ENCODE assay signal across 4 worm cellular contexts in the genomic region with DNA sequence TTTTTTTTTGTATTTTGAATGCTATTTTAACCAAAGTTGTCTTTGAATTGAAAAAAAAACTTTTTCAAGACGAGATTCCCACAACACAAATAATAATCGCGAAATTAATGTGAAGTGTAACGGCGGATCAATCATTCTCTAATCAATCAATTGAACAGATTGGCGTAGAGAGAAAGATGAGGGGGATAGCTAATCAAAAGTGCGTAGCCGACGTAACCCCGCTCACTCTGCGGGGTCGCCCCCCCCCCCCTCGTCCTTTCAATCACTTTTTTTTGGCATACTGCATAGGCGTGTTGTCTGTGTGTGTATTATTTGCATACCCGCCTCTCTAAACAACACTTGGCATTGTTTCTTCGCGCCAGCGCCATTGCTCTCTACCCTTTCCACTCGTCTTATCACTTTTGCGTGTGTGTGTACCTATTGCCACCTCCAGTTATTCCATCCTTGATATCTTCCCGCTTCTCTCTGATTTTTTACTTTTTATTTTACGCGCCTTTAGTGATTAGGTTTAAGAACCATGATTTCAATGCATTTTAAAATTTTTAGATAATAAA.
TF ChIP-seq lines count a peak whose summit lies in the region.

No protein-coding gene starts in this region.

TF ChIP-seq in whole organism, L2 larva, 48 proteins besides CTCF, POLR2A, EP300 and RAD21:
- TF ChIP-seq fos-1 (tag; optimal IDR thresholded peaks at IDR 0.05; lab: Kevin White, UChicago) (peak; percentile 45), F13H6.1 (tag; optimal IDR thresholded peaks at IDR 0.05; lab: Kevin White, UChicago) (peak; percentile 58), nhr-10 (tag; optimal IDR thresholded peaks at IDR 0.05; lab: Kevin White, UChicago) (no peak), lin-39 (tag; optimal IDR thresholded peaks at IDR 0.05; lab: Kevin White, UChicago) (no peak), unc-39 (tag; optimal IDR thresholded peaks at IDR 0.05; lab: Kevin White, UChicago) (no peak), nhr-11 (tag; optimal IDR thresholded peaks at IDR 0.05; lab: Kevin White, UChicago) (no peak), Y55F3AM.14 (GFP tag; optimal IDR thresholded peaks at IDR 0.05; lab: Kevin White, UChicago) (no peak), mbf-1 (tag; optimal IDR thresholded peaks at IDR 0.05; lab: Kevin White, UChicago) (no peak), sma-9 (GFP tag; optimal IDR thresholded peaks at IDR 0.05; lab: Kevin White, UChicago) (peak; percentile 31), sma-9 (tag; optimal IDR thresholded peaks at IDR 0.05; lab: Kevin White, UChicago) (no peak)

TF ChIP-seq in whole organism, L4 larva, 104 proteins besides CTCF, POLR2A, EP300 and RAD21 (continues in another document):
- no peak for TF ChIP-seq nhr-237 (tag; optimal IDR thresholded peaks at IDR 0.05; lab: Kevin White, UChicago)
- TF ChIP-seq lim-7 (GFP tag; IDR thresholded peaks at IDR 0.05; lab: Robert Waterston, UW), result no peak
- no peak for TF ChIP-seq egl-27 (tag; optimal IDR thresholded peaks at IDR 0.05; lab: Kevin White, UChicago)
- no peak for TF ChIP-seq F37D6.2 (tag; optimal IDR thresholded peaks at IDR 0.05; lab: Kevin White, UChicago)
- TF ChIP-seq hmg-1.1 (GFP tag; IDR thresholded peaks at IDR 0.05; lab: Robert Waterston, UW), result no peak
- no peak for TF ChIP-seq egl-43 (GFP tag; IDR thresholded peaks at IDR 0.05; lab: Robert Waterston, UW)
- peak; percentile 50 for TF ChIP-seq dmd-6 (GFP tag; IDR thresholded peaks at IDR 0.05; lab: Robert Waterston, UW)
- TF ChIP-seq lin-39 (tag; optimal IDR thresholded peaks at IDR 0.05; lab: Kevin White, UChicago), result no peak
- peak; percentile 1 for TF ChIP-seq dve-1 (tag; optimal IDR thresholded peaks at IDR 0.05; lab: Kevin White, UChicago; ENCODE audit: insufficient read depth)
- TF ChIP-seq gei-8 (GFP tag; optimal IDR thresholded peaks at IDR 0.05; lab: Kevin White, UChicago), result no peak
- no peak for TF ChIP-seq duxl-1 (tag; optimal IDR thresholded peaks at IDR 0.05; lab: Kevin White, UChicago; ENCODE audit: poor library complexity)
- TF ChIP-seq ztf-11 (tag; optimal IDR thresholded peaks at IDR 0.05; lab: Kevin White, UChicago), result no peak
- no peak for TF ChIP-seq F49E8.2 (tag; optimal IDR thresholded peaks at IDR 0.05; lab: Kevin White, UChicago; ENCODE audit: borderline replicate concordance)
- peak; percentile 1 for TF ChIP-seq nhr-25 (tag; optimal IDR thresholded peaks at IDR 0.05; lab: Kevin White, UChicago; ENCODE audit: borderline replicate concordance, insufficient read depth)
- no peak for TF ChIP-seq ztf-7 (tag; optimal IDR thresholded peaks at IDR 0.05; lab: Kevin White, UChicago)
- no peak for TF ChIP-seq rbr-2 (tag; optimal IDR thresholded peaks at IDR 0.05; lab: Kevin White, UChicago)
- no peak for TF ChIP-seq R02D3.7 (tag; optimal IDR thresholded peaks at IDR 0.05; lab: Kevin White, UChicago)
- TF ChIP-seq php-3 (GFP tag; IDR thresholded peaks at IDR 0.05; lab: Robert Waterston, UW), result no peak
- TF ChIP-seq nhr-48 (tag; optimal IDR thresholded peaks at IDR 0.05; lab: Kevin White, UChicago), result peak; percentile 21
- TF ChIP-seq daf-12 (tag; optimal IDR thresholded peaks at IDR 0.05; lab: Kevin White, UChicago), result no peak
- TF ChIP-seq attf-4 (tag; optimal IDR thresholded peaks at IDR 0.05; lab: Kevin White, UChicago), result no peak
- no peak for TF ChIP-seq zfp-3 (GFP tag; conservative IDR thresholded peaks at IDR 0.05; lab: Robert Waterston, UW)
- TF ChIP-seq tra-1 (GFP tag; IDR thresholded peaks at IDR 0.05; lab: Robert Waterston, UW), result no peak
- peak; percentile 71; the same call in 1 of the 2 replicates for TF ChIP-seq nhr-41 (GFP tag; IDR thresholded peaks at IDR 0.05; lab: Robert Waterston, UW)
- TF ChIP-seq mes-2 (tag; optimal IDR thresholded peaks at IDR 0.05; lab: Kevin White, UChicago; ENCODE audit: poor library complexity, severe bottlenecking), result peak; percentile 14

TF ChIP-seq in whole organism, late embryonic, 69 proteins besides CTCF, POLR2A, EP300 and RAD21:
- TF ChIP-seq sox-2 (GFP tag; IDR thresholded peaks at IDR 0.05; lab: Robert Waterston, UW) (no peak), pha-2 (tag; optimal IDR thresholded peaks at IDR 0.05; lab: Kevin White, UChicago) (no peak), hlh-6 (tag; optimal IDR thresholded peaks at IDR 0.05; lab: Kevin White, UChicago) (no peak), mec-3 (tag; optimal IDR thresholded peaks at IDR 0.05; lab: Kevin White, UChicago; ENCODE audit: borderline replicate concordance) (no peak), unc-55 (GFP tag; optimal IDR thresholded peaks at IDR 0.05; lab: Kevin White, UChicago) (peak; percentile 81), ceh-31 (tag; optimal IDR thresholded peaks at IDR 0.05; lab: Kevin White, UChicago) (no peak), madf-2 (tag; optimal IDR thresholded peaks at IDR 0.05; lab: Kevin White, UChicago) (no peak), ceh-34 (tag; optimal IDR thresholded peaks at IDR 0.05; lab: Kevin White, UChicago) (peak; percentile 4), tbx-2 (tag; optimal IDR thresholded peaks at IDR 0.05; lab: Kevin White, UChicago) (no peak)

TF ChIP-seq in whole organism, mixed stage, embryonic, 35 proteins besides CTCF, POLR2A, EP300 and RAD21:
- TF ChIP-seq unc-120 (tag; optimal IDR thresholded peaks at IDR 0.05; lab: Kevin White, UChicago; ENCODE audit: poor library complexity, severe bottlenecking) (peak; percentile 16), M03D4.4 (tag; optimal IDR thresholded peaks at IDR 0.05; lab: Kevin White, UChicago) (peak; percentile 15), cnd-1 (tag; optimal IDR thresholded peaks at IDR 0.05; lab: Kevin White, UChicago) (no peak), ces-1 (GFP tag; optimal IDR thresholded peaks at IDR 0.05; lab: Kevin White, UChicago) (no peak), ham-2 (GFP tag; optimal IDR thresholded peaks at IDR 0.05; lab: Kevin White, UChicago) (peak; percentile 29), unc-62 (GFP tag; optimal IDR thresholded peaks at IDR 0.05; lab: Kevin White, UChicago) (peak; percentile 35), elt-3 (tag; optimal IDR thresholded peaks at IDR 0.05; lab: Kevin White, UChicago) (no peak)
